Fruit fly (Drosophila melanogaster) whole organism, embryonic: Measurements from ENCODE around the gene Ubqn.

Source experiments
- CG1024 ChIP-seq: fragments of 200-800 bp; sonication (Bioruptor generic); IDR thresholded peaks from 2 replicates; pipeline ENCODE4 v1.3.6; 2022; ENCODE audit warnings: missing biosample characterization, missing genetic modification characterization
- CG10654 ChIP-seq: fragments of 200-800 bp; sonication (Bioruptor generic); optimal IDR thresholded peaks from 2 replicates; lab custom pipeline; 2016; ENCODE audit warnings: missing biosample characterization, missing genetic modification characterization
- CG11696 ChIP-seq: fragments of 200-800 bp; sonication (Bioruptor generic); IDR thresholded peaks from 2 replicates; pipeline ENCODE4 v1.3.6; 2022; ENCODE audit warnings: missing biosample characterization, missing genetic modification characterization
- CG12299 ChIP-seq: fragments of 200-800 bp; sonication (Bioruptor generic); optimal IDR thresholded peaks from 2 replicates; lab custom pipeline; 2018; ENCODE audit warnings: missing biosample characterization, mild to moderate bottlenecking, missing genetic modification characterization
- CG12942 ChIP-seq: fragments of 200-800 bp; sonication (Bioruptor generic); optimal IDR thresholded peaks from 3 replicates; lab custom pipeline; 2016; ENCODE audit warnings: missing biosample characterization, missing genetic modification characterization
- CG13287 ChIP-seq: fragments of 200-800 bp; sonication (Bioruptor generic); IDR thresholded peaks from 2 replicates; pipeline ENCODE4 v1.3.6; 2022; ENCODE audit warnings: missing biosample characterization, missing genetic modification characterization; ENCODE audit not compliant: partially characterized antibody
- CG14441 ChIP-seq: fragments of 200-800 bp; sonication (Bioruptor generic); IDR thresholded peaks from 2 replicates; pipeline ENCODE4 v1.3.6; 2022; ENCODE audit warnings: missing biosample characterization, missing genetic modification characterization
- CG1603 ChIP-seq: fragments of 200-800 bp; sonication (Bioruptor generic); optimal IDR thresholded peaks from 2 replicates; lab custom pipeline; 2019; ENCODE audit warnings: missing biosample characterization, mild to moderate bottlenecking, missing genetic modification characterization, moderate library complexity
- CG18011 ChIP-seq: fragments of 200-800 bp; sonication (Bioruptor generic); optimal IDR thresholded peaks from 2 replicates; lab custom pipeline; 2017; ENCODE audit warnings: missing biosample characterization, missing genetic modification characterization, mild to moderate bottlenecking, moderate library complexity, missing genotype
- CG3163 ChIP-seq: fragments of 200-800 bp; sonication (Bioruptor generic); optimal IDR thresholded peaks from 3 replicates; lab custom pipeline; 2016; ENCODE audit warnings: missing biosample characterization, missing genetic modification characterization
- CG34376 ChIP-seq: fragments of 200-800 bp; sonication (Bioruptor generic); optimal IDR thresholded peaks from 2 replicates; lab custom pipeline; 2018; ENCODE audit warnings: missing biosample characterization, mild to moderate bottlenecking, missing genetic modification characterization
- CG4404 ChIP-seq: fragments of 200-800 bp; sonication (Bioruptor generic); IDR thresholded peaks from 2 replicates; pipeline ENCODE4 v1.3.6; 2022; ENCODE audit warnings: missing biosample characterization, missing genetic modification characterization
- CG6791 ChIP-seq: fragments of 200-800 bp; sonication (Bioruptor generic); IDR thresholded peaks from 3 replicates; pipeline ENCODE4 v1.3.6; 2022; ENCODE audit warnings: missing biosample characterization, missing genetic modification characterization; ENCODE audit not compliant: partially characterized antibody
- CG7357 ChIP-seq: fragments of 200-800 bp; sonication (Bioruptor generic); IDR thresholded peaks from 3 replicates; pipeline ENCODE4 v1.3.6; 2022; ENCODE audit warnings: missing biosample characterization, missing genetic modification characterization
- CG7839 ChIP-seq: fragments of 200-800 bp; sonication (Bioruptor generic); optimal IDR thresholded peaks from 3 replicates; lab custom pipeline; 2018; ENCODE audit warnings: missing biosample characterization, mild to moderate bottlenecking, missing genetic modification characterization, moderate library complexity
- CG9727 ChIP-seq: fragments of 200-800 bp; sonication (Bioruptor generic); optimal IDR thresholded peaks from 3 replicates; lab custom pipeline; 2017; ENCODE audit warnings: missing biosample characterization, mild to moderate bottlenecking, missing genetic modification characterization
- CG9817 ChIP-seq: fragments of 200-800 bp; sonication (Bioruptor generic); optimal IDR thresholded peaks from 2 replicates; lab custom pipeline; 2018; ENCODE audit warnings: missing biosample characterization, mild to moderate bottlenecking, missing genetic modification characterization, moderate library complexity
- CTCF ChIP-seq: fragments of 200-800 bp; sonication (Bioruptor generic); optimal IDR thresholded peaks from 2 replicates; lab custom pipeline; 2017; ENCODE audit warnings: missing biosample characterization, mild to moderate bottlenecking, missing genetic modification characterization, moderate library complexity
- CrebB ChIP-seq: fragments of 200-800 bp; sonication (Bioruptor generic); optimal IDR thresholded peaks from 3 replicates; lab custom pipeline; 2018; ENCODE audit warnings: missing biosample characterization, mild to moderate bottlenecking, missing genetic modification characterization
- Dip3 ChIP-seq: fragments of 200-800 bp; sonication (Bioruptor generic); optimal IDR thresholded peaks from 3 replicates; lab custom pipeline; 2016; ENCODE audit warnings: missing biosample characterization, missing genetic modification characterization
- Doc2 ChIP-seq: fragments of 200-800 bp; sonication (Bioruptor generic); IDR thresholded peaks from 2 replicates; pipeline ENCODE4 v1.3.6; 2022; ENCODE audit warnings: missing biosample characterization, missing genetic modification characterization
- Dp ChIP-seq: fragments of 200-800 bp; sonication (Bioruptor generic); optimal IDR thresholded peaks from 2 replicates; lab custom pipeline; 2018; ENCODE audit warnings: missing biosample characterization, mild to moderate bottlenecking, missing genetic modification characterization, moderate library complexity
- Elba2 ChIP-seq: fragments of 200-800 bp; sonication (Bioruptor generic); optimal IDR thresholded peaks from 3 replicates; lab custom pipeline; 2016; ENCODE audit warnings: missing biosample characterization, missing genetic modification characterization
- Fer1 ChIP-seq: fragments of 200-800 bp; sonication (Bioruptor generic); optimal IDR thresholded peaks from 2 replicates; lab custom pipeline; 2017; ENCODE audit warnings: missing biosample characterization, mild to moderate bottlenecking, missing genetic modification characterization
- Hmx ChIP-seq: fragments of 200-800 bp; sonication (Bioruptor generic); optimal IDR thresholded peaks from 2 replicates; lab custom pipeline; 2016; ENCODE audit warnings: missing biosample characterization, missing genetic modification characterization
- Med ChIP-seq: fragments of 200-800 bp; sonication (Bioruptor generic); peaks from one replicate; lab custom pipeline; 2016; ENCODE audit warnings: missing biosample characterization, missing genetic modification characterization, mild to moderate bottlenecking, inconsistent platforms, moderate library complexity
- Mes4 ChIP-seq: fragments of 200-800 bp; sonication (Bioruptor generic); optimal IDR thresholded peaks from 2 replicates; lab custom pipeline; 2016; ENCODE audit warnings: missing biosample characterization, missing genetic modification characterization
- Ptx1 ChIP-seq: fragments of 200-800 bp; sonication (Bioruptor generic); IDR thresholded peaks from 2 replicates; pipeline ENCODE4 v1.3.6; 2022; ENCODE audit warnings: missing biosample characterization, missing genetic modification characterization
- Rfx ChIP-seq: fragments of 200-800 bp; sonication (Bioruptor generic); IDR thresholded peaks from 2 replicates; pipeline ENCODE4 v1.3.6; 2022; ENCODE audit warnings: missing biosample characterization, missing genetic modification characterization
- Rx ChIP-seq: fragments of 200-800 bp; sonication (Bioruptor generic); IDR thresholded peaks from 2 replicates; pipeline ENCODE4 v1.3.6; 2022; ENCODE audit warnings: missing biosample characterization, missing genetic modification characterization
- amos ChIP-seq: fragments of 200-800 bp; sonication (Bioruptor generic); IDR thresholded peaks from 2 replicates; pipeline ENCODE4 v1.3.6; 2022; ENCODE audit warnings: missing biosample characterization, missing genetic modification characterization; ENCODE audit not compliant: partially characterized antibody
- ap ChIP-seq: fragments of 200-800 bp; sonication (Bioruptor generic); IDR thresholded peaks from 2 replicates; pipeline ENCODE4 v1.3.6; 2022; ENCODE audit warnings: missing biosample characterization, missing genetic modification characterization
- ara ChIP-seq: fragments of 200-800 bp; sonication (Bioruptor generic); IDR thresholded peaks from 2 replicates; pipeline ENCODE4 v1.3.6; 2022; ENCODE audit warnings: missing biosample characterization, missing genetic modification characterization
- bab2 ChIP-seq: fragments of 200-800 bp; sonication (Bioruptor generic); optimal IDR thresholded peaks from 2 replicates; lab custom pipeline; 2016; ENCODE audit warnings: missing biosample characterization, missing genetic modification characterization
- bbx ChIP-seq: fragments of 200-800 bp; sonication (Bioruptor generic); IDR thresholded peaks from 2 replicates; pipeline ENCODE4 v1.3.6; 2022; ENCODE audit warnings: missing biosample characterization, missing genetic modification characterization; ENCODE audit not compliant: partially characterized antibody
- br ChIP-seq: fragments of >200 bp; optimal IDR thresholded peaks from 2 replicates; lab custom pipeline; 2017
- da ChIP-seq: fragments of 200-800 bp; sonication (Bioruptor generic); optimal IDR thresholded peaks from 2 replicates; lab custom pipeline; 2016; ENCODE audit warnings: missing biosample characterization, missing genetic modification characterization
- dysf ChIP-seq: fragments of 200-800 bp; sonication (Bioruptor generic); IDR thresholded peaks from 3 replicates; pipeline ENCODE4 v1.3.6; 2022; ENCODE audit warnings: missing biosample characterization, missing genetic modification characterization
- ewg ChIP-seq: fragments of 200-800 bp; sonication (Bioruptor generic); optimal IDR thresholded peaks from 3 replicates; lab custom pipeline; 2017; ENCODE audit warnings: mild to moderate bottlenecking, missing biosample characterization, missing genetic modification reagents, missing genetic modification characterization
- fd102C ChIP-seq: fragments of 200-800 bp; sonication (Bioruptor generic); optimal IDR thresholded peaks from 2 replicates; lab custom pipeline; 2018; ENCODE audit warnings: missing biosample characterization, mild to moderate bottlenecking, missing genetic modification characterization, moderate library complexity
- hkb ChIP-seq, 2 experiments: fragments of 200-800 bp in 1 of 2; fragments of >200 bp in 1 of 2; sonication (Bioruptor generic) in 1 of 2; IDR thresholded peaks in 1 of 2; optimal IDR thresholded peaks in 1 of 2; 2 replicates each; pipeline versions ENCODE4 v1.3.6 to Lab custom; 2017 to 2022; ENCODE audit warnings: missing biosample characterization in 1 of 2, missing genetic modification characterization in 1 of 2
- hth ChIP-seq: fragments of >200 bp; optimal IDR thresholded peaks from 2 replicates; lab custom pipeline; 2017; ENCODE audit warnings: inconsistent platforms
- jigr1 ChIP-seq: fragments of 200-800 bp; sonication (Bioruptor generic); IDR thresholded peaks from 3 replicates; pipeline ENCODE4 v1.3.6; 2022; ENCODE audit warnings: missing biosample characterization, missing genetic modification characterization
- jing ChIP-seq: fragments of 200-800 bp; sonication (Bioruptor generic); optimal IDR thresholded peaks from 2 replicates; lab custom pipeline; 2018; ENCODE audit warnings: missing biosample characterization, mild to moderate bottlenecking, missing genetic modification characterization
- mirr ChIP-seq: fragments of 200-800 bp; sonication (Bioruptor generic); optimal IDR thresholded peaks from 3 replicates; lab custom pipeline; 2018; ENCODE audit warnings: missing biosample characterization, mild to moderate bottlenecking, missing genetic modification characterization
- p53 ChIP-seq: fragments of 200-800 bp; sonication (Bioruptor generic); optimal IDR thresholded peaks from 2 replicates; lab custom pipeline; 2016; ENCODE audit warnings: missing biosample characterization, missing genetic modification characterization
- seq ChIP-seq: fragments of 200-800 bp; sonication (Bioruptor generic); IDR thresholded peaks from 2 replicates; pipeline ENCODE4 v1.3.6; 2022; ENCODE audit warnings: missing biosample characterization, missing genetic modification characterization
- ssp ChIP-seq: fragments of 200-800 bp; sonication (Bioruptor generic); IDR thresholded peaks from 2 replicates; pipeline ENCODE4 v1.3.6; 2022; ENCODE audit warnings: missing biosample characterization, missing genetic modification characterization
- tll ChIP-seq, 2 experiments: fragments of 200-800 bp in 1 of 2; fragments of >200 bp in 1 of 2; sonication (Bioruptor generic) in 1 of 2; optimal IDR thresholded peaks; 2 replicates each; lab custom pipeline; 2017 to 2019; ENCODE audit warnings: missing biosample characterization in 2 of 2, missing genetic modification characterization in 2 of 2, mild to moderate bottlenecking in 1 of 2, moderate library complexity in 1 of 2
- yki ChIP-seq: fragments of >200 bp; optimal IDR thresholded peaks from 3 replicates; lab custom pipeline; 2018
- zfh2 ChIP-seq: fragments of 200-800 bp; sonication (Bioruptor generic); optimal IDR thresholded peaks from 2 replicates; lab custom pipeline; 2016; ENCODE audit warnings: missing biosample characterization, missing genetic modification characterization

The Ubqn gene

DNA sequence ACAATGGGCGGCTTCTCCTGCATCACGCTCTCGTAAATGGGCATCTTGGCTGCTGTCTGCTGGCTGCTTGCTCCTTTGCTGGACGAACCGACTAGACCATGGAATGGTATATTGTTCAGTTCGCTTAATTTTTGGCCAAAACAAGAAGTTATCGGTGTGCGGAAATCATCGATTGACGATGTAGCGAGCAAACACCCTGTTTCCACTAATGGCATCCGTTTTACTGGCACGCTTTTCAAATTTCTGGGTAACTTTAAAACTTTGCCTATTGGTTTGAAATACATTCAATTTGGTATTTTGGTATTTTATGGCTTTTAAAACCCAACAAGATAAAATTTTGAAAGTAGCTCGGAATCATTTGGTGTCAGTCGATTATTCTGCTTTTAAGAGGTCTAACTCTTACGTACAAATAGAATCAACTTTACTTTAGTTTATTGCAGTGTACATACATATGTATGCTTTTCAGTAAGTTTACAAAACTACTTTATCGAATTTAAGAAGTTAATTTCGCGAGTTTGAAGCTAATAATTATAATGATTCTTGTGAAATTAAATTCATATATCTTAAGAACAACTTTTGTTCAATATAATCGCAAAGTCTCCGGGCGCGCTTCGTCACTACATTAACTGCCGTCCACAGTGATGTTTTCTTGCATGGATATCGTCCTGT, 37.6 kb upstream of the Ubqn start, which contains the start of gene Arp10 (continued):
- no peak for TF ChIP-seq fd102C (GFP tag; lab: Kevin White, UChicago)
- TF ChIP-seq CG9727 (GFP tag; lab: Kevin White, UChicago), result peak; percentile 18
- no peak for TF ChIP-seq hkb (optimal IDR thresholded peaks at IDR 0.05; lab: Kevin White, UChicago)
- TF ChIP-seq hkb (GFP tag; IDR thresholded peaks at IDR 0.05; lab: Robert Waterston, UW), result no peak
- TF ChIP-seq CG1603 (tag; lab: Kevin White, UChicago), result peak; percentile 64
- TF ChIP-seq tll (GFP tag; optimal IDR thresholded peaks at IDR 0.05; lab: Kevin White, UChicago), result no peak
- no peak for TF ChIP-seq Dip3 (GFP tag; lab: Kevin White, UChicago)
- TF ChIP-seq CG12299, result no peak
- no peak for TF ChIP-seq CTCF (GFP tag; lab: Kevin White, UChicago)
- peak; percentile 44; the same call in 1 of the 2 replicates for TF ChIP-seq amos (GFP tag; lab: Robert Waterston, UW)
- no peak for TF ChIP-seq CG12942 (GFP tag; lab: Kevin White, UChicago)
- TF ChIP-seq bab2 (GFP tag; lab: Kevin White, UChicago), result peak; percentile 23
- TF ChIP-seq Doc2, result no peak
- no peak for TF ChIP-seq CG4404
- no peak for TF ChIP-seq seq (GFP tag; lab: Robert Waterston, UW)
- peak; percentile 12 for TF ChIP-seq Fer1 (GFP tag; lab: Kevin White, UChicago)
- no peak for TF ChIP-seq hth (lab: Kevin White, UChicago)
- no peak for TF ChIP-seq p53 (GFP tag; lab: Kevin White, UChicago)
- TF ChIP-seq CrebB, result no peak
- TF ChIP-seq CG34376 (GFP tag; lab: Kevin White, UChicago), result no peak
- TF ChIP-seq Ptx1 (GFP tag; lab: Robert Waterston, UW), result peak; percentile 17; the same call in 1 of the 2 replicates
- no peak for TF ChIP-seq CG11696 (GFP tag; lab: Robert Waterston, UW)
- 0 out of 2 replicates have a peak, but pooled peaks have one; percentile 16 for TF ChIP-seq Rfx (GFP tag; lab: Robert Waterston, UW)
- TF ChIP-seq CG10654 (GFP tag; lab: Kevin White, UChicago), result no peak
- no peak for TF ChIP-seq Hmx
- no peak for TF ChIP-seq jing
- peak; percentile 57 for TF ChIP-seq Med (GFP tag; lab: Kevin White, UChicago)
- TF ChIP-seq br (lab: Kevin White, UChicago), result no peak
- no peak for TF ChIP-seq CG7839 (tag; lab: Kevin White, UChicago)
- TF ChIP-seq CG3163 (GFP tag; lab: Kevin White, UChicago), result peak; percentile 23
- TF ChIP-seq CG1024, result peak; percentile 55; the same call in 1 of the 2 replicates
- peak; percentile 53; the same call in 1 of the 2 replicates for TF ChIP-seq bbx (GFP tag; lab: Robert Waterston, UW)
- no peak for TF ChIP-seq CG18011
- no peak for TF ChIP-seq yki
- no peak for TF ChIP-seq Mes4 (GFP tag; lab: Kevin White, UChicago)
- peak; percentile 56 for TF ChIP-seq Elba2
- TF ChIP-seq ap (GFP tag; lab: Robert Waterston, UW), result no peak
- peak; percentile 14 for TF ChIP-seq zfh2
- 0 out of 3 replicates have a peak, but pooled peaks have one; percentile 6 for TF ChIP-seq dysf
- TF ChIP-seq Dp (GFP tag; lab: Kevin White, UChicago), result peak; percentile 57
- TF ChIP-seq ewg (GFP tag; lab: Kevin White, UChicago), result no peak
- no peak for TF ChIP-seq CG9817 (tag; lab: Kevin White, UChicago)
- no peak for TF ChIP-seq CG14441 (GFP tag; lab: Robert Waterston, UW)
- TF ChIP-seq ara (GFP tag; lab: Robert Waterston, UW), result no peak
- no peak for TF ChIP-seq da (GFP tag; lab: Kevin White, UChicago)
- no peak for TF ChIP-seq mirr (GFP tag; lab: Kevin White, UChicago)
- TF ChIP-seq jigr1 (GFP tag; lab: Robert Waterston, UW), result no peak
- TF ChIP-seq ssp (GFP tag; lab: Robert Waterston, UW), result peak; percentile 92
- peak; percentile 91 for TF ChIP-seq CG7357
- TF ChIP-seq CG6791 (GFP tag; lab: Robert Waterston, UW), result 0 out of 3 replicates have a peak, but pooled peaks have one; percentile 50
- no peak for TF ChIP-seq Rx
- peak; percentile 67 for TF ChIP-seq CG13287 (GFP tag; lab: Robert Waterston, UW)
